Worm (Caenorhabditis elegans) whole organism, L4 larva: ENCODE results near the gene fbxa-78.

Source experiments
- F26F4.8 ChIP-seq: fragments of 200-800 bp; sonication (Bioruptor generic); conservative IDR thresholded peaks from 2 replicates; pipeline ENCODE4 v1.3.6; 2022; ENCODE audit warnings: missing genetic modification characterization, missing compliant biosample characterization
- F37D6.2 ChIP-seq: sonication (generic microtip); optimal IDR thresholded peaks from 2 replicates; lab custom pipeline; 2016; ENCODE audit warnings: mild to moderate bottlenecking, missing genetic modification characterization, missing compliant biosample characterization
- F44E2.7 ChIP-seq: fragments of 200-800 bp; sonication (Bioruptor generic); IDR thresholded peaks from 2 replicates; pipeline ENCODE4 v2.1.2; 2022; ENCODE audit warnings: missing genetic modification characterization, missing compliant biosample characterization
- R02D3.7 ChIP-seq: fragments of 150-350 bp; sonication (generic microtip); optimal IDR thresholded peaks from 3 replicates; lab custom pipeline; 2014; ENCODE audit warnings: missing biosample characterization, missing genetic modification characterization
- T26A8.4 ChIP-seq: fragments of 200-800 bp; sonication (Bioruptor generic); IDR thresholded peaks from 2 replicates; pipeline ENCODE4 v1.3.6; 2022; ENCODE audit warnings: missing genetic modification characterization, missing compliant biosample characterization
- Y105C5A.15 ChIP-seq: fragments of 200-800 bp; sonication (Bioruptor generic); IDR thresholded peaks from 2 replicates; pipeline ENCODE4 v1.3.6; 2022; ENCODE audit warnings: missing genetic modification characterization, missing compliant biosample characterization
- ZK546.5 ChIP-seq, 2 experiments: sonication (generic microtip); optimal IDR thresholded peaks; 2 replicates each; lab custom pipeline; 2017; ENCODE audit warnings: missing biosample characterization in 2 of 2, missing genetic modification characterization in 2 of 2
- aly-2 ChIP-seq: sonication (generic microtip); optimal IDR thresholded peaks from 2 replicates; lab custom pipeline; 2018; ENCODE audit warnings: missing biosample characterization, missing genetic modification characterization
- arid-1 ChIP-seq: fragments of 200-800 bp; sonication (Bioruptor generic); conservative IDR thresholded peaks from 2 replicates; pipeline ENCODE4 v1.3.6; 2022; ENCODE audit warnings: missing genetic modification reagents, missing genetic modification characterization, missing compliant biosample characterization
- attf-4 ChIP-seq: sonication (generic microtip); optimal IDR thresholded peaks from 3 replicates; lab custom pipeline; 2017; ENCODE audit warnings: missing biosample characterization, missing genetic modification characterization
- ceh-32 ChIP-seq: sonication (generic microtip); optimal IDR thresholded peaks from 2 replicates; lab custom pipeline; 2016; ENCODE audit warnings: mild to moderate bottlenecking, missing genetic modification characterization, missing compliant biosample characterization; ENCODE audit not compliant: poor library complexity
- ceh-44 ChIP-seq: fragments of 200-800 bp; sonication (Bioruptor generic); IDR thresholded peaks from 2 replicates; pipeline ENCODE4 v1.3.6; 2022; ENCODE audit warnings: missing genetic modification reagents, missing genetic modification characterization, missing compliant biosample characterization
- ceh-82 ChIP-seq: sonication (generic microtip); optimal IDR thresholded peaks from 2 replicates; lab custom pipeline; 2017; ENCODE audit warnings: missing biosample characterization, missing genetic modification characterization
- daf-16 ChIP-seq, 3 experiments: sonication (generic microtip); optimal IDR thresholded peaks; 2 replicates each; lab custom pipeline; 2016 to 2017; ENCODE audit warnings: missing genetic modification characterization in 3 of 3, missing genetic modification reagents in 3 of 3, mild to moderate bottlenecking in 2 of 3, missing compliant biosample characterization in 2 of 3, missing biosample characterization in 1 of 3, moderate library complexity in 1 of 3
- dmd-6 ChIP-seq: fragments of 200-800 bp; sonication (Bioruptor generic); IDR thresholded peaks from 2 replicates; pipeline ENCODE4 v1.3.6; 2022; ENCODE audit warnings: missing genetic modification reagents, missing genetic modification characterization, missing compliant biosample characterization
- dpl-1 ChIP-seq: fragments of 150-350 bp; optimal IDR thresholded peaks from 2 replicates; lab custom pipeline; 2014; ENCODE audit warnings: missing biosample characterization, missing genetic modification reagents, missing genetic modification characterization
- duxl-1 ChIP-seq: sonication (generic microtip); optimal IDR thresholded peaks from 2 replicates; lab custom pipeline; 2016; ENCODE audit warnings: mild to moderate bottlenecking, missing genetic modification characterization, moderate library complexity, missing compliant biosample characterization; ENCODE audit not compliant: poor library complexity
- dve-1 ChIP-seq: sonication (generic microtip); optimal IDR thresholded peaks from 2 replicates; lab custom pipeline; 2017; ENCODE audit warnings: antibody characterized with exemption, mild to moderate bottlenecking, missing genetic modification characterization, missing compliant biosample characterization; ENCODE audit not compliant: insufficient read depth
- hif-1 ChIP-seq, 2 experiments: sonication (generic microtip); optimal IDR thresholded peaks; 2 replicates each; lab custom pipeline; 2016 to 2017; ENCODE audit warnings: missing compliant biosample characterization in 2 of 2, missing genetic modification characterization in 2 of 2, missing genetic modification reagents in 2 of 2, missing genotype in 2 of 2, mild to moderate bottlenecking in 1 of 2
- hlh-11 ChIP-seq: fragments of 200-800 bp; sonication (Bioruptor generic); optimal IDR thresholded peaks from 2 replicates; lab custom pipeline; 2018; ENCODE audit warnings: mild to moderate bottlenecking, missing genetic modification characterization, missing compliant biosample characterization
- hmg-1.1 ChIP-seq: fragments of 200-800 bp; sonication (Bioruptor generic); IDR thresholded peaks from 2 replicates; pipeline ENCODE4 v1.3.6; 2022; ENCODE audit warnings: missing genetic modification reagents, missing genetic modification characterization, missing compliant biosample characterization
- jun-1 ChIP-seq: fragments of 150-350 bp; optimal IDR thresholded peaks from 2 replicates; lab custom pipeline; 2014; ENCODE audit warnings: missing biosample characterization, missing genetic modification reagents, missing genetic modification characterization
- lin-1 ChIP-seq: fragments of 200-800 bp; sonication (Bioruptor generic); IDR thresholded peaks from 2 replicates; pipeline ENCODE4 v1.3.6; 2022; ENCODE audit warnings: missing genetic modification reagents, missing genetic modification characterization, missing compliant biosample characterization
- lin-15B ChIP-seq: fragments of 150-350 bp; sonication (generic microtip); optimal IDR thresholded peaks from 3 replicates; lab custom pipeline; 2014; ENCODE audit warnings: missing biosample characterization, missing genetic modification characterization
- lsy-2 ChIP-seq, 2 experiments: fragments of 150-350 bp in 1 of 2; sonication (generic microtip) in 1 of 2; optimal IDR thresholded peaks; 2 replicates each; lab custom pipeline; 2014 to 2017; ENCODE audit warnings: missing biosample characterization in 2 of 2, missing genetic modification characterization in 2 of 2
- mdl-1 ChIP-seq, 2 experiments: fragments of 150-350 bp in 1 of 2; sonication (generic microtip) in 1 of 2; optimal IDR thresholded peaks; 2 replicates each; lab custom pipeline; 2014 to 2017; ENCODE audit warnings: missing biosample characterization in 2 of 2, missing genetic modification characterization in 2 of 2
- mdt-29 ChIP-seq: fragments of 200-800 bp; sonication (Bioruptor generic); IDR thresholded peaks from 2 replicates; pipeline ENCODE4 v1.3.6; 2022; ENCODE audit warnings: missing genetic modification reagents, missing genetic modification characterization, missing compliant biosample characterization
- mep-1 ChIP-seq: fragments of 150-350 bp; sonication (generic microtip); optimal IDR thresholded peaks from 3 replicates; lab custom pipeline; 2014; ENCODE audit warnings: missing biosample characterization, missing genetic modification characterization
- mes-2 ChIP-seq: sonication (generic microtip); optimal IDR thresholded peaks from 2 replicates; lab custom pipeline; 2016; ENCODE audit warnings: missing genotype, mild to moderate bottlenecking, missing genetic modification characterization, missing compliant biosample characterization; ENCODE audit not compliant: poor library complexity, severe bottlenecking
- mxl-2 ChIP-seq: fragments of 200-800 bp; sonication (Bioruptor generic); conservative IDR thresholded peaks from 2 replicates; pipeline ENCODE4 v1.3.6; 2022; ENCODE audit warnings: missing genetic modification reagents, missing genetic modification characterization, missing compliant biosample characterization
- mxl-3 ChIP-seq: fragments of 200-800 bp; sonication (Bioruptor generic); optimal IDR thresholded peaks from 2 replicates; lab custom pipeline; 2018; ENCODE audit warnings: mild to moderate bottlenecking, missing genetic modification characterization, missing compliant biosample characterization
- nhr-11 ChIP-seq: fragments of 150-350 bp; optimal IDR thresholded peaks from 2 replicates; lab custom pipeline; 2014; ENCODE audit warnings: missing biosample characterization, missing genetic modification characterization
- nhr-111 ChIP-seq: fragments of 200-800 bp; sonication (Bioruptor generic); optimal IDR thresholded peaks from 2 replicates; lab custom pipeline; 2018; ENCODE audit warnings: mild to moderate bottlenecking, missing genetic modification characterization, missing compliant biosample characterization
- nhr-237 ChIP-seq: sonication (generic microtip); optimal IDR thresholded peaks from 2 replicates; lab custom pipeline; 2017; ENCODE audit warnings: missing biosample characterization, missing genetic modification characterization
- nhr-28 ChIP-seq: fragments of 150-350 bp; optimal IDR thresholded peaks from 2 replicates; lab custom pipeline; 2014; ENCODE audit warnings: missing biosample characterization, missing genetic modification characterization
- nhr-77 ChIP-seq: fragments of 150-350 bp; optimal IDR thresholded peaks from 2 replicates; lab custom pipeline; 2014; ENCODE audit warnings: missing biosample characterization, missing genetic modification characterization
- pha-4 ChIP-seq, 2 experiments: fragments of 150-350 bp in 1 of 2; fragments of 200-800 bp in 1 of 2; sonication (Bioruptor generic) in 1 of 2; IDR thresholded peaks in 1 of 2; optimal IDR thresholded peaks in 1 of 2; 2 replicates each; pipeline versions ENCODE4 v1.3.6 to Lab custom; 2014 to 2022; ENCODE audit warnings: missing genetic modification characterization in 2 of 2, missing genetic modification reagents in 2 of 2, missing biosample characterization in 1 of 2, missing compliant biosample characterization in 1 of 2
- php-3 ChIP-seq: fragments of 200-800 bp; sonication (Bioruptor generic); IDR thresholded peaks from 2 replicates; pipeline ENCODE4 v1.3.6; 2022; ENCODE audit warnings: missing genetic modification reagents, missing genetic modification characterization, missing compliant biosample characterization
- pqm-1 ChIP-seq: sonication (generic microtip); optimal IDR thresholded peaks from 2 replicates; lab custom pipeline; 2017; ENCODE audit warnings: missing biosample characterization, missing genetic modification characterization
- saeg-2 ChIP-seq: fragments of 200-800 bp; sonication (Bioruptor generic); IDR thresholded peaks from 2 replicates; pipeline ENCODE4 v1.3.6; 2022; ENCODE audit warnings: missing genetic modification reagents, missing genetic modification characterization, missing compliant biosample characterization
- snpc-1.2 ChIP-seq: fragments of 200-800 bp; sonication (Bioruptor generic); IDR thresholded peaks from 2 replicates; pipeline ENCODE4 v1.3.6; 2022; ENCODE audit warnings: missing genetic modification reagents, missing genetic modification characterization, missing compliant biosample characterization
- spr-1 ChIP-seq: sonication (generic microtip); optimal IDR thresholded peaks from 2 replicates; lab custom pipeline; 2016; ENCODE audit warnings: mild to moderate bottlenecking, missing genetic modification characterization, missing compliant biosample characterization
- tra-1 ChIP-seq: fragments of 200-800 bp; sonication (Bioruptor generic); IDR thresholded peaks from 2 replicates; pipeline ENCODE4 v1.3.6; 2022; ENCODE audit warnings: missing genetic modification reagents, missing genetic modification characterization, missing compliant biosample characterization
- unc-130 ChIP-seq: sonication (generic microtip); optimal IDR thresholded peaks from 2 replicates; lab custom pipeline; 2016; ENCODE audit warnings: missing genetic modification reagents, missing genetic modification characterization, missing compliant biosample characterization
- vab-7 ChIP-seq: fragments of 200-800 bp; sonication (Bioruptor generic); IDR thresholded peaks from 2 replicates; pipeline ENCODE4 v1.3.6; 2022; ENCODE audit warnings: missing genetic modification reagents, missing genetic modification characterization, missing compliant biosample characterization
- zag-1 ChIP-seq: fragments of 150-350 bp; optimal IDR thresholded peaks from 2 replicates; lab custom pipeline; 2014; ENCODE audit warnings: missing biosample characterization, missing genetic modification characterization
- zfp-2 ChIP-seq: sonication (generic microtip); optimal IDR thresholded peaks from 2 replicates; lab custom pipeline; 2016; ENCODE audit warnings: mild to moderate bottlenecking, missing genetic modification characterization, missing compliant biosample characterization
- zfp-3 ChIP-seq: fragments of 200-800 bp; sonication (Bioruptor generic); conservative IDR thresholded peaks from 2 replicates; pipeline ENCODE4 v1.3.6; 2022; ENCODE audit warnings: missing genetic modification reagents, missing genetic modification characterization, missing compliant biosample characterization
- zip-11 ChIP-seq: fragments of 200-800 bp; sonication (Bioruptor generic); IDR thresholded peaks from 2 replicates; pipeline ENCODE4 v1.3.6; 2022; ENCODE audit warnings: missing genetic modification characterization, missing compliant biosample characterization
- ztf-11 ChIP-seq: fragments of 150-350 bp; optimal IDR thresholded peaks from 2 replicates; lab custom pipeline; 2014; ENCODE audit warnings: missing biosample characterization, missing genetic modification characterization

Gene fbxa-78

DNA sequence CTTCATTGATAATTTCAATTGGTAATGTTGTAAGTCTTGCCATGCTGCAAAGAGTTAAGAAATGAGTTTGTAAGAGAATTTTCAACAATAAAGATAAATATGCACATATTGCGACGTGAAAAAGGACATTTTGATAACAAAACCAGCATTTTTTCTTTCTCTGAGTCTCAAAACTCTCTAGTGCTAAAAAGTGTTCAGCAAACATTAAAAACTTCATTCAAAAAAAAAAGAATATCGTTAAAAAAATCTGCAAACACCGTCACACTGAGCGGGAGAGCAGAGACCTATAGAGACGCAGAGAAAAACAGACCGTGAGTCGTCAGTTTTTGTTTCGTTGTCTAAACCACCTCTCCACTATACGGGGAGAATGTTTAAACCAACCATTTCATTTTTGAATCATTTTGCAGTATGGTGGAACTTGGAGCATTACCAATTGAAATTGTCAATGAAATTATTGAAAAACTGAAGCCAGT, 9.1 kb downstream of the fbxa-78 start, which contains the start of the genes fbxa-76 and fbxa-77:
Gene fbxa-76, minus strand, starts transcription at position 51 of the 473 bp plus-strand sequence.
Gene fbxa-77, plus strand, starts transcription at position 365 of the 473 bp plus-strand sequence.
- TF ChIP-seq ceh-32 (no peak), R02D3.7 (tag; lab: Kevin White, UChicago) (no peak), dpl-1 (GFP tag; lab: Kevin White, UChicago) (peak; percentile 46), lin-15B (tag; lab: Kevin White, UChicago) (no peak), dve-1 (tag; lab: Kevin White, UChicago) (peak; percentile 90), mes-2 (tag; lab: Kevin White, UChicago) (peak; percentile 70), vab-7 (GFP tag; lab: Robert Waterston, UW) (no peak), spr-1 (no peak), attf-4 (tag; lab: Kevin White, UChicago) (no peak), mep-1 (tag; lab: Kevin White, UChicago) (peak; percentile 33), daf-16 (GFP tag; optimal IDR thresholded peaks at IDR 0.05; lab: Kevin White, UChicago) (no peak), daf-16 (tag; optimal IDR thresholded peaks at IDR 0.05; lab: Kevin White, UChicago) (peak; percentile 53), ztf-11 (no peak), T26A8.4 (GFP tag; lab: Robert Waterston, UW) (no peak), ceh-82 (no peak), pha-4 (GFP tag; IDR thresholded peaks at IDR 0.05; lab: Robert Waterston, UW) (no peak), pha-4 (tag; optimal IDR thresholded peaks at IDR 0.05; lab: Kevin White, UChicago) (peak; percentile 70), lsy-2 (tag; optimal IDR thresholded peaks at IDR 0.05; lab: Kevin White, UChicago) (peak in 1 of 2 experiments; percentile 60), saeg-2 (GFP tag; lab: Robert Waterston, UW) (no peak), ceh-44 (GFP tag; lab: Robert Waterston, UW) (no peak), hif-1 (tag; optimal IDR thresholded peaks at IDR 0.05; lab: Kevin White, UChicago) (peak in 1 of 2 experiments; percentile 25), zfp-2 (no peak), ZK546.5 (tag; optimal IDR thresholded peaks at IDR 0.05; lab: Kevin White, UChicago) (no peak), snpc-1.2 (GFP tag; lab: Robert Waterston, UW) (no peak), F26F4.8 (GFP tag; lab: Robert Waterston, UW) (no peak), hlh-11 (tag; lab: Kevin White, UChicago) (peak; percentile 61), nhr-237 (tag; lab: Kevin White, UChicago) (no peak), arid-1 (GFP tag; lab: Robert Waterston, UW) (no peak), aly-2 (no peak), zip-11 (no peak), nhr-11 (tag; lab: Kevin White, UChicago) (no peak), pqm-1 (tag; lab: Kevin White, UChicago) (peak; percentile 40), hmg-1.1 (GFP tag; lab: Robert Waterston, UW) (0 out of 2 replicates have a peak, but pooled peaks have one; percentile 26), mdl-1 (tag; optimal IDR thresholded peaks at IDR 0.05; lab: Kevin White, UChicago) (peak in 1 of 2 experiments; percentile 3), mdt-29 (GFP tag; lab: Robert Waterston, UW) (no peak), php-3 (peak; percentile 52; the same call in 1 of the 2 replicates), lin-1 (GFP tag; lab: Robert Waterston, UW) (0 out of 2 replicates have a peak, but pooled peaks have one; percentile 32), tra-1 (0 out of 2 replicates have a peak, but pooled peaks have one; percentile 13), nhr-28 (tag; lab: Kevin White, UChicago) (peak; percentile 27), Y105C5A.15 (GFP tag; lab: Robert Waterston, UW) (no peak), zfp-3 (GFP tag; lab: Robert Waterston, UW) (no peak), unc-130 (no peak), mxl-3 (GFP tag; lab: Kevin White, UChicago) (no peak), mxl-2 (GFP tag; lab: Robert Waterston, UW) (no peak), F37D6.2 (tag; lab: Kevin White, UChicago) (no peak), F44E2.7 (GFP tag; lab: Robert Waterston, UW) (no peak), duxl-1 (tag; lab: Kevin White, UChicago) (peak; percentile 62), jun-1 (no peak), zag-1 (tag; lab: Kevin White, UChicago) (no peak), dmd-6 (GFP tag; lab: Robert Waterston, UW) (peak; percentile 65), nhr-111 (GFP tag; lab: Kevin White, UChicago) (no peak), nhr-77 (tag; lab: Kevin White, UChicago) (peak; percentile 6)
